Fruit fly (Drosophila melanogaster): ENCODE measurements around the gene grn.

grn gene

dm6 chr3R:8181412-8182108, at the start of gene grn:
grn (minus strand) TSS chr3R:8181444.
- TF ChIP-seq fd102C (GFP tag; optimal IDR thresholded peaks at IDR 0.05) (no peak), jing (GFP tag; optimal IDR thresholded peaks at IDR 0.05) (peak; percentile 32), ttk (GFP tag; IDR thresholded peaks at IDR 0.05) (no peak), CG12769 (tag; optimal IDR thresholded peaks at IDR 0.05) (peak; percentile 49), exex (tag; optimal IDR thresholded peaks at IDR 0.05) (no peak), CG8281 (tag; optimal IDR thresholded peaks at IDR 0.05) (no peak), Lpt (GFP tag; optimal IDR thresholded peaks at IDR 0.05) (no peak), CG18764 (GFP tag; optimal IDR thresholded peaks at IDR 0.05) (no peak), Abd-B (GFP tag; optimal IDR thresholded peaks at IDR 0.05) (no peak), Hr39 (optimal IDR thresholded peaks at IDR 0.05) (no peak), her (GFP tag; optimal IDR thresholded peaks at IDR 0.05) (peak; percentile 22), CG4854 (GFP tag; optimal IDR thresholded peaks at IDR 0.05) (no peak), Sox102F (GFP tag; optimal IDR thresholded peaks at IDR 0.05) (no peak), tio (GFP tag; optimal IDR thresholded peaks at IDR 0.05) (no peak), CG31224 (GFP tag; IDR thresholded peaks at IDR 0.05) (peak; percentile 34; the same call in 1 of the 2 replicates), CG10565 (GFP tag; optimal IDR thresholded peaks at IDR 0.05) (no peak), esg (GFP tag; conservative IDR thresholded peaks at IDR 0.05) (no peak), disco-r (GFP tag; optimal IDR thresholded peaks at IDR 0.05) (no peak), CG1024 (GFP tag; IDR thresholded peaks at IDR 0.05) (no peak), tx (GFP tag; optimal IDR thresholded peaks at IDR 0.05) (no peak), chif (GFP tag; optimal IDR thresholded peaks at IDR 0.05) (peak in 1 of 2 experiments; percentile 67), CG10543 (GFP tag; optimal IDR thresholded peaks at IDR 0.05) (peak; percentile 75), CG34422 (GFP tag; IDR thresholded peaks at IDR 0.05) (peak; percentile 74; the same call in 1 of the 3 replicates), jigr1 (GFP tag; IDR thresholded peaks at IDR 0.05) (no peak), rib (GFP tag; IDR thresholded peaks at IDR 0.05) (peak; percentile 72), CG2202 (tag; optimal IDR thresholded peaks at IDR 0.05) (peak; percentile 26), Fer1 (GFP tag; optimal IDR thresholded peaks at IDR 0.05) (no peak), ATbp (GFP tag; optimal IDR thresholded peaks at IDR 0.05) (no peak), nau (GFP tag; optimal IDR thresholded peaks at IDR 0.05) (peak; percentile 15), CG9817 (tag; optimal IDR thresholded peaks at IDR 0.05) (peak; percentile 10), CG10654 (GFP tag; optimal IDR thresholded peaks at IDR 0.05) (no peak), Rfx (GFP tag; IDR thresholded peaks at IDR 0.05) (no peak), ftz-f1 (GFP tag; optimal IDR thresholded peaks at IDR 0.05) (peak; percentile 8), inv (GFP tag; IDR thresholded peaks at IDR 0.05; ENCODE audit: partially characterized antibody) (peak; percentile 47; the same call in 1 of the 2 replicates), Ada2b (GFP tag; IDR thresholded peaks at IDR 0.05) (no peak), sd (tag; optimal IDR thresholded peaks at IDR 0.05) (peak; percentile 53), CG13424 (tag; optimal IDR thresholded peaks at IDR 0.05) (no peak), abd-A (tag; optimal IDR thresholded peaks at IDR 0.05) (peak; percentile 61), CoRest (tag; optimal IDR thresholded peaks at IDR 0.05) (peak; percentile 90), MESR4 (GFP tag; optimal IDR thresholded peaks at IDR 0.05) (no peak), CG12659 (GFP tag; optimal IDR thresholded peaks at IDR 0.05) (no peak), Fer3 (tag; optimal IDR thresholded peaks at IDR 0.05) (no peak), D (optimal IDR thresholded peaks at IDR 0.05) (peak; percentile 95), D (GFP tag; optimal IDR thresholded peaks at IDR 0.05) (no peak), ash1 (GFP tag; optimal IDR thresholded peaks at IDR 0.05) (peak; percentile 68), CG14965 (GFP tag; optimal IDR thresholded peaks at IDR 0.05; ENCODE audit: borderline replicate concordance) (no peak), E2f2 (GFP tag; IDR thresholded peaks at IDR 0.05) (no peak), CG8290 (GFP tag; optimal IDR thresholded peaks at IDR 0.05) (peak; percentile 29), CG8290 (tag; optimal IDR thresholded peaks at IDR 0.05) (peak; percentile 18 to 52), BtbVII (GFP tag; optimal IDR thresholded peaks at IDR 0.05) (no peak), CkIIα-i1 (GFP tag; IDR thresholded peaks at IDR 0.05) (no peak)

All from whole organism, embryonic.